Worm (Caenorhabditis elegans) whole organism, early embryonic: ENCODE measurements around the gene coh-3.
A peak's percentile ranks its signal among the peaks of the same experiment; 100 is the strongest.

Source experiments
- B0310.2 ChIP-seq: sonication (generic microtip); optimal IDR thresholded peaks from 2 replicates; lab custom pipeline; 2016; ENCODE audit warnings: mild to moderate bottlenecking, missing genetic modification characterization, missing compliant biosample characterization
- F13C5.2 ChIP-seq: sonication (generic microtip); optimal IDR thresholded peaks from 2 replicates; lab custom pipeline; 2017; ENCODE audit warnings: mild to moderate bottlenecking, missing genetic modification characterization, inconsistent platforms, missing compliant biosample characterization
- aly-1 ChIP-seq: sonication (generic microtip); optimal IDR thresholded peaks from 2 replicates; lab custom pipeline; 2016; ENCODE audit warnings: missing genetic modification characterization, missing compliant biosample characterization
- ama-1 ChIP-seq: fragments of 150-350 bp; optimal IDR thresholded peaks from 2 replicates; lab custom pipeline; 2014
- ceh-13 ChIP-seq: fragments of 200-800 bp; sonication (Bioruptor generic); optimal IDR thresholded peaks from 2 replicates; lab custom pipeline; 2018; ENCODE audit warnings: mild to moderate bottlenecking, missing genetic modification characterization, missing compliant biosample characterization
- ceh-36 ChIP-seq: sonication (generic microtip); optimal IDR thresholded peaks from 2 replicates; lab custom pipeline; 2016; ENCODE audit warnings: missing genetic modification characterization, inconsistent platforms, missing compliant biosample characterization
- ets-7 ChIP-seq: sonication (generic microtip); optimal IDR thresholded peaks from 2 replicates; lab custom pipeline; 2016; ENCODE audit warnings: missing genotype, missing genetic modification characterization, missing compliant biosample characterization
- flt-1 ChIP-seq: fragments of 200-800 bp; sonication (Bioruptor generic); IDR thresholded peaks from 2 replicates; pipeline ENCODE4 v1.3.6; 2022; ENCODE audit warnings: missing genetic modification characterization, missing compliant biosample characterization
- hmbx-1 ChIP-seq: sonication (generic microtip); optimal IDR thresholded peaks from 2 replicates; lab custom pipeline; 2016; ENCODE audit warnings: mild to moderate bottlenecking, missing genetic modification characterization, missing compliant biosample characterization
- hmg-4 ChIP-seq: fragments of 200-800 bp; sonication (Bioruptor generic); optimal IDR thresholded peaks from 2 replicates; lab custom pipeline; 2018; ENCODE audit warnings: mild to moderate bottlenecking, missing genetic modification characterization, missing compliant biosample characterization
- hnd-1 ChIP-seq: sonication (generic microtip); optimal IDR thresholded peaks from 2 replicates; lab custom pipeline; 2016; ENCODE audit warnings: missing genetic modification characterization, missing compliant biosample characterization
- pes-1 ChIP-seq: fragments of 200-800 bp; sonication (Bioruptor generic); IDR thresholded peaks from 2 replicates; pipeline ENCODE4 v1.3.6; 2022; ENCODE audit warnings: missing genetic modification reagents, missing genetic modification characterization, missing compliant biosample characterization
- scrt-1 ChIP-seq: fragments of 200-800 bp; sonication (Bioruptor generic); IDR thresholded peaks from 2 replicates; pipeline ENCODE4 v1.3.6; 2022; ENCODE audit warnings: missing genetic modification characterization, missing compliant biosample characterization
- sea-1 ChIP-seq: fragments of 200-800 bp; sonication (Bioruptor generic); conservative IDR thresholded peaks from 2 replicates; pipeline ENCODE4 v1.3.6; 2022; ENCODE audit warnings: missing genetic modification characterization, missing compliant biosample characterization
- tbx-11 ChIP-seq: fragments of 200-800 bp; sonication (Bioruptor generic); IDR thresholded peaks from 2 replicates; pipeline ENCODE4 v1.3.6; 2022; ENCODE audit warnings: missing genetic modification characterization, missing compliant biosample characterization
- tbx-37 ChIP-seq: fragments of 200-800 bp; sonication (Bioruptor generic); conservative IDR thresholded peaks from 2 replicates; pipeline ENCODE4 v1.3.6; 2022; ENCODE audit warnings: missing genetic modification reagents, missing genetic modification characterization, missing compliant biosample characterization
- tra-4 ChIP-seq: sonication (generic microtip); optimal IDR thresholded peaks from 2 replicates; lab custom pipeline; 2017; ENCODE audit warnings: missing genetic modification characterization, missing compliant biosample characterization

The coh-3 gene

DNA sequence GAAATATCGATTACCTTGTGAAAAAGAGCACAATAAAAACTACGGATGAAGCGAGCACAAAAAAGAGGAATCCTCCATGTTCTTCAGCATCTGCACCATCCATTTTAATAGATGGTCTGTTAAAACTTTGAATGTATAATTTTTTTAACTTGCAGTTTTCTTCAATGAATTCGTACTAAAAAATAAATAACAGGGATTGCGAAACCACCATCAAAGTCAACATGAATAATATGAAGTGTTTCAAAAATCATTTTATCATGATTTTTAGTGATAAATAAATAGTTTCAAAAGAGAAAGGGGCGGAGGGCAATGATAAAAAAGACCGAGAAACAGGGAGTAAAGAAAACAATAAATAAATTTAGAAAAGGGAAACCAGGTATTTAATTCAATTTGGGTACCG is 35.9 kb upstream of the coh-3 start, which contains the start of gene dhs-22:
dhs-22 (minus strand) TSS at position 116 of the 400 bp plus-strand sequence.
- TF ChIP-seq hmg-4 (GFP tag; lab: Kevin White, UChicago) (no peak), ets-7 (no peak), pes-1 (GFP tag; lab: Robert Waterston, UW) (no peak), hnd-1 (no peak), tra-4 (tag; lab: Kevin White, UChicago) (no peak), ama-1 (no peak), tbx-11 (GFP tag; lab: Robert Waterston, UW) (no peak), scrt-1 (GFP tag; lab: Robert Waterston, UW) (no peak), F13C5.2 (no peak), flt-1 (GFP tag; lab: Robert Waterston, UW) (no peak), aly-1 (tag; lab: Kevin White, UChicago) (no peak), ceh-36 (tag; lab: Kevin White, UChicago) (no peak), B0310.2 (no peak), tbx-37 (GFP tag; lab: Robert Waterston, UW) (no peak), sea-1 (no peak), ceh-13 (GFP tag; lab: Kevin White, UChicago) (no peak), hmbx-1 (tag; lab: Kevin White, UChicago) (no peak)

DNA sequence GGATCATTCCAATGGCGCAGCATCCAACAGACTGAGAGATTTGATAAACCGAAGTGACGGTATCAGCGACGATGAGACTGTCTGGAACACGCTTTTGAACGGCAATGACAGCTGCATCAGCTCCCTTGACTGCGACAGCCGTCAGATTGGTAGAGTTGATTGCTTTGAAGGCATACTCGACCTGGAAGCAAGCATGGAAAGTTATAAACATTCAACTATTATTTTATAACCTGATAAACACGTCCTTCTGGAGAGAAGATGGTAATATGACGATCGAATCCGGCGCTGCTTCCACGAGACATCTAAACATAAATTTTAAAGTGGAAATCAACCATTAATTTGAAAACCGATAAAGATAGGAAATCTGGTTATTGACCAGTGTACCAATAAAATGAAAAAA is 34.9 kb upstream of the coh-3 start, which contains the start of gene pas-1:
pas-1 (minus strand) TSS at position 302 of the 400 bp plus-strand sequence.
- TF ChIP-seq sea-1 (no peak), tbx-11 (GFP tag; lab: Robert Waterston, UW) (no peak), scrt-1 (GFP tag; lab: Robert Waterston, UW) (0 out of 2 replicates have a peak, but pooled peaks have one; percentile 11), tbx-37 (GFP tag; lab: Robert Waterston, UW) (no peak), flt-1 (GFP tag; lab: Robert Waterston, UW) (no peak), aly-1 (tag; lab: Kevin White, UChicago) (no peak), tra-4 (tag; lab: Kevin White, UChicago) (no peak), B0310.2 (no peak)

DNA sequence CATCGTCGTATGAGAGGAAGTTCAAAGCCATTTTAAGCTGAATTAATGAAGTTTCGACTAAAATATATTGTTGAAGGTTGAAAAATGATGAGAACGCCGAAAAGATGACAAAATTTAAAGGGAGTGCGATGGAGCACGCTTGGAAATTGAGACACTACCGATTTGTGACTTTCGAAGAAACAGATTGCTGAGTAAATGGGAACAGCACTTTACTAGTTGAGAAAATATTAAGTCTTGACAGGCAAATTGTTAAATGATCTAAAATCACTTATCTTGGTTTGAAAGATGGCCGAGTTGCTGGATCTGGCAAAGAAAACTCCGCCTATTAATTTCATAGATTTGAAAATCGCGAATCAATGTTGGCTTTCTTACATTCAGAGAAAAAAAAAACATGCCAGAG is 34.0 kb upstream of the coh-3 start, which contains the start of gene rpoa-12:
rpoa-12 (minus strand) TSS at position 37 of the 400 bp plus-strand sequence.
- TF ChIP-seq ceh-36 (tag; lab: Kevin White, UChicago) (no peak), B0310.2 (no peak), pes-1 (GFP tag; lab: Robert Waterston, UW) (no peak), hnd-1 (no peak), tbx-37 (GFP tag; lab: Robert Waterston, UW) (peak; percentile 59; the same call in 1 of the 2 replicates)

DNA sequence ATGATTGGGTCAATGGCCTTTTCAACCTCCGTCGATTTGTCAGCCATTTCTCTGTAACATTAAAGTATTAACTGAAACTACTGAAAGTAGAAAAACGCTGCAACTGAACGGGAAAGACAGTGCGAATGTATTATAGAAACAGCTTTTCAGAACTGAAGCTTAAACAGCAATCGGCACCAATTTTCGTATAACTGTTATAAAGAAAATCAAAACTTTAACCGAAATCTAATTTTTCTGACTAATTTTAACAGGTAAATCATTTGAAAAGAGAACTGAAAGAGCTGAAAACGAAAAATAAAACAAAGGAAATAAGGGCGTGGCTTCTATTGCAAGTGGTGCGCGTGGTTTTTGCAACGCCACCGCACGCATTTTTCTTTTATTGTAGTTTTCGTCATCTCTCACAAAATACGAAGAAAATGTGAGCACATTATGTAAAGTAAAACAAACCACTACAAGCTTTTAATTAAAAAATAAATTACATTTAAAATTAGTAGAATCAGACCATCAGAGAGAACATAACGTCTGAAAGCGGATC is 32.2 kb upstream of the coh-3 start, which contains the start of gene rrsr-1:
rrsr-1 (minus strand) TSS at position 51 of the 535 bp plus-strand sequence.
- 0 out of 2 replicates have a peak, but pooled peaks have one; percentile 14 for TF ChIP-seq pes-1 (GFP tag; lab: Robert Waterston, UW)
- TF ChIP-seq tra-4 (tag; lab: Kevin White, UChicago) = no peak
- TF ChIP-seq hnd-1 = no peak
- peak; percentile 51 for TF ChIP-seq F13C5.2
- TF ChIP-seq flt-1 (GFP tag; lab: Robert Waterston, UW) = peak; percentile 57; the same call in 1 of the 2 replicates

DNA sequence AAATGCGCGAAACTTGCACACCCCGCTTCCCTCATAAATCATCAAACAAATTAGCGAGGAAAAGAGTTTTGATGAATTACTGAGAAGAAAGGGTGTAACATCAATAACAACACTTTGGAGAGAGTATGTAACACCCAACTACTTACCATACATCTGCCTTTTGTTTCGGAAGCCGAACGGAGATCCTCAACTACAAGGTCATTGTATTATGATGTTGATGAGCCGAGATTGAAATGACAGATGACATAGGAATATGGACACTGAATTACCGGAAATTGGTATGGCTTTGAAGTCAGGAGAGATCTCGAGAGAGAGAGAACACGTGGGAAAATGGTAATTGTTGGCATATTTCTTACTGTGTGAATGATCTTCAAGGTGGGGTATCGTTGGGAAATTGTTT is 31.2 kb upstream of the coh-3 start:
- TF ChIP-seq tbx-11 (GFP tag; lab: Robert Waterston, UW) (no peak), ets-7 (no peak), hnd-1 (no peak), hmg-4 (GFP tag; lab: Kevin White, UChicago) (no peak), ceh-36 (tag; lab: Kevin White, UChicago) (no peak), hmbx-1 (tag; lab: Kevin White, UChicago) (no peak), tra-4 (tag; lab: Kevin White, UChicago) (no peak), tbx-37 (GFP tag; lab: Robert Waterston, UW) (no peak), ceh-13 (GFP tag; lab: Kevin White, UChicago) (no peak), aly-1 (tag; lab: Kevin White, UChicago) (no peak), ama-1 (no peak), flt-1 (GFP tag; lab: Robert Waterston, UW) (no peak), B0310.2 (no peak)

DNA sequence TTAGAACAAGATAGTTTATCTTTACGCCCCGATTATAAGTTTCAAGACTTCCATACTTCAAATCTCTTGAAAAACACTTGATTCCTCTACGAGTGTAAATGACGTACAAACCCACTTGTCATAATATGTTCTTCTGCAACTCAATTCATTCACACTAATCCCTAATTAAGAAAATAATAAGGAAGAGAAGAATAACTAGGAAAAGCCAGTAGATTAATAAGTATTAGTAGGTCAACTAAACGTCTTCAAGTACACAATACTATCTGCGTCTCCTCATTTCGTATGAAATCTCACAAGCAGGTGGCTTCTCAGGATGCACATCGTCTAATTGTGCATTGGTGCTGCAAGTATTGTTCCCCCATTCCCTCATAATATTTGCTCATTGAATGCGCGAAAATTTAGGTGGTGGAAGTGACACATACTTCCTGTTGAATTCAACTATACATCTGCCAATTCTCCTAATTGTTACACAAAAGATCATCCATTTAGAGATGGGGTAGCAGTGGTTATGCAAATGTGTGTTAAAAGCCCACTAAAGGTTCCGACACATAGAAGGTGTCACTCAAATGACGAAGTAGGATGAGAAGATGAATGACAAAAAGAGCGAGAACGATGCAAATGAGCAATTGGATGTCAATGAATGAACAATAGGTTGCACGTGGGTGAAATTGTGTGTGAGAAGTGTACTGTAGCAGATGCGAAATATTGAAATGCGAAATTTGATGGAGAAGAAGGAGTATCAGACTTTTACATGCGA is 30.0 kb upstream of the coh-3 start:
- no peak for TF ChIP-seq hmbx-1 (tag; lab: Kevin White, UChicago)
- no peak for TF ChIP-seq tbx-37 (GFP tag; lab: Robert Waterston, UW)
- no peak for TF ChIP-seq B0310.2
- TF ChIP-seq sea-1 = no peak
- peak; percentile 34 for TF ChIP-seq ceh-36 (tag; lab: Kevin White, UChicago)

DNA sequence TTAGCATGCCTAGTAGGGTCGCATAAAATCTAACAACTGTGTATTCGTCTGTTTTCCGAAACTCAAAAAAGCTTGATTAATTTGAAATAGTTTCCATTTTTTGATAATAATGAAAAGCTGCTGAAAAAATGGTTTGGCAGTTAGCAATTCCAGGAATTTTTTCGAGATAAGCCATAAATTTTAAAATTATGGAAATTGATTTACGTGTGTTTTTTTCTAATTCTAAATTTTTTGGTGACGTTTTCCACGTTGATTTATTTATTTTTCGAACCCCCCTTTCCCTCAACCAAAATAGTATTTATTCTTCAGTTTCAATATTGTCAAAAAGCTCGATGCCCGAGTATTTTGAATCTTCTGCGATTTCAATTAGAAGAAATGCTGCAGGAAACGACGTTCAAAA is 28.4 kb upstream of the coh-3 start, which contains the start of gene F23B12.1:
F23B12.1 (plus strand) TSS at position 301 of the 400 bp plus-strand sequence.
- TF ChIP-seq tra-4 (tag; lab: Kevin White, UChicago) (no peak), F13C5.2 (no peak), ets-7 (no peak), ceh-36 (tag; lab: Kevin White, UChicago) (no peak), ceh-13 (GFP tag; lab: Kevin White, UChicago) (no peak), hmbx-1 (tag; lab: Kevin White, UChicago) (no peak), hmg-4 (GFP tag; lab: Kevin White, UChicago) (no peak), tbx-37 (GFP tag; lab: Robert Waterston, UW) (no peak), ama-1 (no peak), pes-1 (GFP tag; lab: Robert Waterston, UW) (no peak), sea-1 (no peak), aly-1 (tag; lab: Kevin White, UChicago) (no peak), flt-1 (GFP tag; lab: Robert Waterston, UW) (no peak), tbx-11 (GFP tag; lab: Robert Waterston, UW) (no peak), scrt-1 (GFP tag; lab: Robert Waterston, UW) (no peak)
